Fruit fly (Drosophila melanogaster): Measurements from ENCODE around the gene mtSSB.
"Not testable (repeated sequence)": the region's sequence is repeated elsewhere in the genome, so short reads cannot be mapped to it uniquely, and the experiment has no call there.

mtSSB gene

DNA sequence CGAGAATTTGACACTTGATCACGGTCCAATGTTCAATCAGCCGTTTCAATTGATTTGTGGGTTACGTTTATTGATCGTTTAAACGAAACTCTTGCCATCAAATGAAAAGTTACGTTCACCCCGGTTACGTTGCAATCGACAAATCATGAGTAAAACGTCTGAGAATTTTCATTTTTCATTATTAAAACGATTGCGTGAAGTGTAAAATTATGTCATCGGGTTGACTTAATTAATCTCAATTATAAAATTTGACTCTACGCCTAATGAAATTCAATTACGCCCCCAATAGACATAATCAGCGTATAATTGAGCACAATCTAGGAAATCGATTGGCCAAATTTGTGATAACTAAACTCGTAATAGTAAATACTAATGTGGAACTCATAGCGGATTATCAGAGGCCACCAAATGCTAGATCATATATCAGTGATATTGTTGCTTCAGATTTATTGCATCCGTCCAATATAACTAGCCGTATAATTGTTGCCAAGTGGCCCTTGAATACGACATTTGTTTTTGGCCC lies 4.5 kb downstream of the mtSSB start:
- no peak for TF ChIP-seq insv (optimal IDR thresholded peaks at IDR 0.05)
- no peak for TF ChIP-seq h (optimal IDR thresholded peaks at IDR 0.05)
- no peak for TF ChIP-seq ttk (optimal IDR thresholded peaks at IDR 0.05)
- no peak for TF ChIP-seq Sin3A (optimal IDR thresholded peaks at IDR 0.05)
- no peak for TF ChIP-seq Myc (optimal IDR thresholded peaks at IDR 0.05)

DNA sequence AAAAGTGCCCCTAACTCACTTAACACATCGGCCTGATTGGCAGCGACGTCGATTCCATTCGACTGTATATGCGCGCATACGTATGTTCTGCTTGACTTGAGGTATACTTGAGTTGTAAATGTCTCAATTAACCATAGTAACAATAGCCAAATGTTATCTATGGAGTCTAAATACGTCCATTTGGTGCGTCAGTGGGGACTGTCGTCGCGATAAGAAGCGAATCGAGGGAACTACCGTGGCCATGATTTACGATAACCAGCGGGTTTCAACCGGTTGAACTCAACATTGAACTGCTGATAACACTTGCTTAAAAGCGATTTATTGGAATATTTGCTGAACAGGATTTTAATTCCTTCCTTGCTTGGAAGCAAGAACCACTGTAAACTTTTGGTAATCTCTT lies 14.3 kb downstream of the mtSSB start:
- TF ChIP-seq Myc (optimal IDR thresholded peaks at IDR 0.05) (no peak), psq (optimal IDR thresholded peaks at IDR 0.05) (no peak), ttk (optimal IDR thresholded peaks at IDR 0.05) (no peak), insv (optimal IDR thresholded peaks at IDR 0.05) (no peak)

DNA sequence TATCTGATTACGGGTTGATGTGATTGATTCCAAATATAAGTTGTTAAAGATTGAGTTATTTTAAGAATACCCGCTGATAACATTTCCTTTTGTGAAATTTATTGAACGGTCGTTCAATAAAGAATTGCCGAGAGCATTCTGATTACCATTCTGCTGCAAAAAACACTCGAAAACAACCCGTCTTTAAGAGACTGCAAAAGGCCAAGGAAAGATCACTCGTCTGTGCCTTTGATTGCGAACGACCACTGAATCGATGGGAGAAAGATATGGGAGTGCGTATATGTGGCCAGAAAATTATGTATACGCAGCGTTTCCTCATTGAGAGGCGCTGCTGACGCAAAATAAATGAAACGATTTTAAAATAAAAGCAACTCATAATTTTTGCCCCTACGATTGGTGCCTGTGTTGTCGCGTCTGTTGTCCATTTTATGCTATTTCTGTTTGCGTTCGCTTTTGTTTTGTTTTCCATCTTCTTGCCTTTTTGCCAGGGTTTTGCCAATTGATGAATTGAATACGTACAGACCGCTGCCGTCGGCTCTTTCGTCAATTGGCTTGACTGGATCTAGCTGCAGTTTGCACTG lies 14.8 kb downstream of the mtSSB start:
- TF ChIP-seq Myc (optimal IDR thresholded peaks at IDR 0.05) (no peak), insv (optimal IDR thresholded peaks at IDR 0.05) (no peak), psq (optimal IDR thresholded peaks at IDR 0.05) (no peak), ttk (optimal IDR thresholded peaks at IDR 0.05) (no peak), h (optimal IDR thresholded peaks at IDR 0.05) (no peak), Sin3A (optimal IDR thresholded peaks at IDR 0.05) (no peak)

DNA sequence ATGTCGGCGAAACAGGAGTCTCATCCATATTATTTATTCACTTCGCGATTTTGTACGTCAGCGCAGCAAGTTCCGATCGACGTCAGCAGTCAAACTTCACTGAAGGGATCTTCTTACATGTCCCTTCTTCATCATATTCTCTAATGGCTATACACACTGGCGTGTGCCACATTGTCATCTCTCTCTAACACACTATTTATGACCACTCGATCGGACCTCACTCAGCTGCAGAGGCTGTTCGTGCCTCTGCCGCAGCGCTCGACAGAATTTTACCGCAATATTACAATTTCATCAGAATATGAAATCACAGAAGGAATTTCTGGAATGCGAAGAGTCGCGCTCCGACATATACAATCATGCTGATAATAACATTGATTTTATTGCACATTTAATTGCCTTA lies 15.6 kb downstream of the mtSSB start, which contains the start of gene Bin1:
Gene Bin1 (minus strand): TSS at position 101 of the 400 bp plus-strand sequence.
- TF ChIP-seq psq, insv, Sin3A (optimal IDR thresholded peaks at IDR 0.05): not testable (repeated sequence)

DNA sequence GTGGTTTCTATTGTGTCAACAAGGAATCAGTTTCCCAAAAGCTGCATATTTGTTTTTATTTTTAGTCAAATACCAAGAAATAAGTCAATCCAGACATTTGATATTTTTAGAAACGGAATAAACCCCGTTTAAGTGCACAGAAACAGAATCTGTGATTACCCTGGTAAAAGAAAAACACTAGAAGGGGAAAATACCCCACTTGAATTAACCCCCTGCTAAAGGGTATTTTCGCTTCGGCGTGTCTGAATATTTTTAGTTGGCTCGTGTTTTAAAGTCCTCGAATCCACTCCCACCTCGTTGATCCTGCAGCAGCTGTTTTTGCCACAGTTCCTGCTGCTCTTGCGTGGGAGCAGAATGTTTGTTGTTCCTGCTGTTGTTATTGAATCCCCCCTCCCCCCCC lies 17.3 kb downstream of the mtSSB start:
- no peak for TF ChIP-seq Myc (optimal IDR thresholded peaks at IDR 0.05)
- TF ChIP-seq insv (optimal IDR thresholded peaks at IDR 0.05) = no peak
- TF ChIP-seq h (optimal IDR thresholded peaks at IDR 0.05) = no peak
- TF ChIP-seq Sin3A (optimal IDR thresholded peaks at IDR 0.05) = no peak
- TF ChIP-seq ttk (optimal IDR thresholded peaks at IDR 0.05) = no peak
- TF ChIP-seq psq (optimal IDR thresholded peaks at IDR 0.05) = no peak

DNA sequence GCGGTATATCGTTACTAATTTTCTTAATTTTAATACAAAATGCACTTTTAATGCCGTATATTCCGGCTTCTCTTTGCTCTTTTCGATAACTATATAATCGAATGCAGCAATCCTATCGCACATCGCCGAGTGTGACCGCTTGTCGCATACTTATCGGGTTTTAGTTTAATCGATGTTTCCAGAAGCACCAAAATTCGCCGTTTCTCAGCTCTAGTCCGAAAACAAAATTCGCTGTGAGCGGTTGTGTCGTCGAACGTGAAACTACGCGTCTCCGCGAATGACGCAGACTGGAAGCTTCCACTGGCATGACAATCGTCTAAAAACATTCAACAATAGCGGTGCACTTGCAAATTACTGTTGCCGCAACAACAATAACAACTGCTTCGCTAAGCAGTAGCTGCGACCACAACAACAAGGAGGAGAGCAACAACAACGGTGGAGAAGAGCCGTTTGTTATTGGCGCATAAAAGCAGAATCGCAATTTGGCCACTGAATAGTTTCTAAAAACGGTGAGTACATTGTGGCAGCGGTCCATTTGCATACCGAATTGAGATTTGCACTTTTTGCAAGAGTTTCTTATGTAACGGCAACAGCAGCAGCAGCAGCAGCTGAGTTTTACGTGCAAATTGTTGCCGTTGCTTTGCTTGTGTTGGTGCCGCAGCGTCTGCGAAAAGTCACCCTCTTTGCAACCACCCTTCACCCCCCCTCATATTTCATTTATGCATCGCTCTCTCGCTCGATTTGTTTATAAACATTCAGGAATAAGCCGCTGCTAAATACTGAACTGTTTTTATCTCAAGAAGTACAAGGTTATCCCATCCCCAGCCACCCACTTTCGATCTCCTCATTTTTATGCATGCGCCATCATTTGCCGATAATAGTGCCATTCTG lies 18.0 kb downstream of the mtSSB start, which contains the start of gene sra:
Gene sra (plus strand): TSS at position 209 of the 891 bp plus-strand sequence.
- no peak for TF ChIP-seq ttk (optimal IDR thresholded peaks at IDR 0.05)
- TF ChIP-seq psq (optimal IDR thresholded peaks at IDR 0.05) = no peak
- no peak for TF ChIP-seq Myc (optimal IDR thresholded peaks at IDR 0.05)
- TF ChIP-seq Sin3A (optimal IDR thresholded peaks at IDR 0.05) = no peak
- no peak for TF ChIP-seq h (optimal IDR thresholded peaks at IDR 0.05)
- no peak for TF ChIP-seq insv (optimal IDR thresholded peaks at IDR 0.05)

DNA sequence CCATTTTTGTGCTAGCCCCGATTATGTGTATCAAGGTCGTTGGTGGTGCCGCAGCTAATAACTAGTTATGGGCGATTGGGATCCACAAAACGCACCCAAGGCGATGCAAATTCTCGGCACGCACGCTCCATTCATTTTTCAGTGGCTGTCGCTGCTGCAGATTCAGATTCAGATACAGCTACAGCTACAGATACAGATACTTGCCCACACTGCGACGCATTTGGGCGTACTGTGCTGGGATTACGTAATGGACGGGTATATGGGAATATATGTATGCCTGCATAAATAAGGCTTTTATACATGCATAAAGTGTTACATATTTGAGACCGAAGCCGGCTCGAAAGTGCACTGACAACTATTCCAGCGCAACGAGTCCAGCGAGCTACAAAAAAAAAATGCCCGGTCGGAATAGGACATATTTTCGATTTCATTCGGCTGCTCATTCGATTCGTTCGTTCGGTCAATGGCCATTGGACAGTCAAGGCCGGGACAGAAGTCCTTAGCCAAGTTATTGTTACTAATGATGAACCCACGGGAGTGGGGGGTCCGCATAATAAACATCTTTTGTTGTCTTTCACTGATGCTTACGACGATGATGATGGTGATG lies 22.7 kb downstream of the mtSSB start:
- TF ChIP-seq insv (optimal IDR thresholded peaks at IDR 0.05) (no peak), ttk (optimal IDR thresholded peaks at IDR 0.05) (no peak)

DNA sequence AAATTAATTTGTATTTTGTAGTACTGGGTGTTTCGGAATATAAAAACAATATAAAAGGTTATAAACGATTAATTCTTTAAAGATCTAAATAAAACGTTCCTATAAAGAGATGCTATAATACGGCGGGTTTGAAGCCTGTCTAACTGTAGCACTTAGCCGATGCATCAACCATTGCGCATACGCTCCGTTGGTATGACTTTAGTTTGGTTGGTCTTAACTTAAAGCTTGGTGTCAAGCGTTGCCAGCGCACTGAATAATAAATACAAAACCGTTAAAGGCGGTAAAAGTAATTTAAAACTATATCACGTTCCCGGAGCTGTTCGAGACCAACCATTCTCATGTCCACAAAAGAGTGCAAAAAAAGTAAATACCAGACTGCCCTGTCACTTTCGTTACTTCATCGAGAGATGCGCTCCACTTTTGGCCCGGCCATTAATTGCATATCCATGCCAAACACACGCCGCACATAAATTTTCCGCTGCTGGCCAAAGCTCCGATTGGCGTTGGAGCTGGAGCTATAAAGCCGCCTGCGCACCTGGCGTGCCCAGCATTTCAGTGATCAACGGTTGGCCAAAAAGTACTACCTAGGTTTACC lies 24.5 kb downstream of the mtSSB start, which contains the start of gene CG8927:
Gene CG8927 (plus strand): TSS at position 545 of the 595 bp plus-strand sequence.
- no peak for TF ChIP-seq psq (optimal IDR thresholded peaks at IDR 0.05)
- TF ChIP-seq h (optimal IDR thresholded peaks at IDR 0.05) = no peak
- TF ChIP-seq ttk (optimal IDR thresholded peaks at IDR 0.05) = no peak
- TF ChIP-seq Myc (optimal IDR thresholded peaks at IDR 0.05) = no peak

DNA sequence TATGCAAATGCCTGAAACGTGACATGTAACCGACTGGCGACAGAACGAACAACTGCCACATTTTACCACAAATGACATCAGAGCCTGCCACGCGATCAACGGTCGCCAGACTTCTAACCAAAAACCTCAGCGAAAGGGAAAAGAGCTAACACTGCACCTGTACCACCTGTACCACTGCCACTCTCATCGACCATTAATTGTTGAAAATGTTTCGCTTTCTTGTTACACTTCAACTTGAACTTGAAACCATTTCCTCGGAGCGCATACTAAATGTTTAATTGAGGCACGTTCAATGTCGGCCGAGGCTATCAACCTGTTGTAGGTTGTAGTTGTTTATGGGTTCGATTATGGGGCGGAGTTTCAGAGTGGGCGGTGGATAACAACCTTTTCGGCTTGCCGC lies 28.5 kb downstream of the mtSSB start:
- TF ChIP-seq h (optimal IDR thresholded peaks at IDR 0.05) (no peak), insv (optimal IDR thresholded peaks at IDR 0.05) (no peak), ttk (optimal IDR thresholded peaks at IDR 0.05) (no peak), psq (optimal IDR thresholded peaks at IDR 0.05) (no peak), Sin3A (optimal IDR thresholded peaks at IDR 0.05) (no peak), Myc (optimal IDR thresholded peaks at IDR 0.05) (no peak)

DNA sequence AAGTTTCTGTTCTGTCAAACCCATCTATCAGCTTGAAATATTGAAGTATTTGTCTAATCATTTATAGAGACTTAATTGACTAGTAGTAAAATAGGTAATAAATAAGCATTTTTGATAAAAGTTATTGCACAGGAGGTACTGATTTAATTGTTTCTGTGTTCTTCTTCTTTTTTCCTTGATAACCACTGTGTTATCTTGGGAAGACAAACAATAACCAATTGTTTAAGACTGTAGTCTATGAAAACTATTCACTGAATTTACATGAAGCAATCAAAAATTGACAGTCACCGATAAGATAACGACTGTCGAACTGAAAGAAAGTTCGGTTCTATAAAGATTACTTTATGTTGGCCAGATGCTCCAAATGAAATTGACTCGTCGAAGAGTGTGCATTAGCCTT lies 31.6 kb downstream of the mtSSB start:
- TF ChIP-seq psq (optimal IDR thresholded peaks at IDR 0.05) (no peak), Sin3A (optimal IDR thresholded peaks at IDR 0.05) (no peak), h (optimal IDR thresholded peaks at IDR 0.05) (no peak), Myc (optimal IDR thresholded peaks at IDR 0.05) (no peak), ttk (optimal IDR thresholded peaks at IDR 0.05) (no peak), insv (optimal IDR thresholded peaks at IDR 0.05) (no peak)

DNA sequence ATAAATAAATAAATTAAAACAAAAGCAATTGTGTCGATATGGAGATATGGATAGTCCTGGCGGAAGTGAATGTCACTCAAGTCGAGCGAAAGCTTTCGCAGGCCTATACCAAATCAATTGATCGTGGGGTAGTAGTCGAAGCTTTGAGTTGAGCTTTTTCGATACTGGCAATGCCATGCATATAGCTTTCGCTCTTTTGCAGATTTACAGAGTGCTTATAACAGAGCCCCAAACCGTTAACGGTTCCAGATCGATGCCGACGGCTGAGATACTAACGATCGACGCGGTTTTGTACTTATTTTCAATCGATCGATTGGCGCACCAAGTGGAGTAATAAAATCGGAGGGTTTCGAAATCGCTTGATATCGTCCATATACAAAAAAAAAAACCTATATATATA lies 33.3 kb downstream of the mtSSB start, which contains the start of gene CG8925:
Gene CG8925 (plus strand): TSS at position 245 of the 400 bp plus-strand sequence.
- TF ChIP-seq Sin3A (optimal IDR thresholded peaks at IDR 0.05) (no peak), ttk (optimal IDR thresholded peaks at IDR 0.05) (no peak), psq (optimal IDR thresholded peaks at IDR 0.05) (no peak)

DNA sequence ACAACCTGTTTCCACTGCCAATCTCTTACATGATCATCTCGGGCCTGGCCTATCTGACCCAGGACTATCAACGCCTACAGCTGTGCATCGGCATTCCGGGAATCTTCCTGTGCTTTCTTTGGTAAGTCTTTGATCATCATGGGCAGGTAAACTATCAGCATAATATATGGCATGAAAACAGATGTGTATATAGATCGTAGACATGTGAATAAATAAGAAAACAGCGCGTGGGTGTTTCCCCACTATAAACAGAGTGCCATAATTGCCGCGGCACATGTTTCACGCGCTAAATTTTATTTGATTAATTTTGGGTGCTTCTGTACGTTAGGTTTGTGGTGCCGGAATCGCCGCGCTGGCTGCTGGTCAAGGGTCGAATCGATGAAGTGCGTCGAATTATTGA lies 37.0 kb downstream of the mtSSB start:
- TF ChIP-seq h (optimal IDR thresholded peaks at IDR 0.05) = no peak
- no peak for TF ChIP-seq psq (optimal IDR thresholded peaks at IDR 0.05)
- no peak for TF ChIP-seq Myc (optimal IDR thresholded peaks at IDR 0.05)
- TF ChIP-seq Sin3A (optimal IDR thresholded peaks at IDR 0.05) = no peak
- TF ChIP-seq insv (optimal IDR thresholded peaks at IDR 0.05) = no peak
- no peak for TF ChIP-seq ttk (optimal IDR thresholded peaks at IDR 0.05)
